Worm (Caenorhabditis elegans): ENCODE measurements around the gene F55H2.7.

Gene F55H2.7

DNA sequence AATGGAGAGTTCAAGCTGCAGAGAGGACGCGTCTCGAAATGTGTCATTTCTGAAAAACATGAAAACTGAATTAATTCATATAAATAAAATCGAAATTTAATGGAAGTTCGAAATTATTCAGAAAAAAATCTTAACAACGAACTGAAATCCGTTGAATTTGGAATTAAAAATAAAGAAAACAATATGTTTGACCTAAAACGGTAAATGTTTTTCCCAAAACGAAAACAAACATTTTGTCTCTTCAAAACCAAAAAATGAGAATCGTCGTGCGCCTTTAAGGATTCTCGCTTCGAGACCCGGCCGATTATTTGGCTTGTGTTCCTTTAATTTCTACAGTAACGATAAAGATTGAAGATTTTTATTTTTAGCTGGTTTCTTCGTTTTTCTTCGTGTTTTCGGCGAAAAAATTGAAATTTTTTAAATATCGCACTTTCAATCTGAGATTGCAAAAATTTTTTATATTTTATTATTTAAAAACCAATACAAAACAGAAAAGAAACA is 43.4 kb upstream of the F55H2.7 start, which contains the start of gene C48B4.7:
Gene C48B4.7 (minus strand): TSS at position 51 of the 501 bp plus-strand sequence.
- no peak for TF ChIP-seq lin-14 (GFP tag; optimal IDR thresholded peaks at IDR 0.05)
- no peak for TF ChIP-seq nhr-84 (tag; optimal IDR thresholded peaks at IDR 0.05)
- TF ChIP-seq ztf-11 (tag; optimal IDR thresholded peaks at IDR 0.05) = no peak
- TF ChIP-seq irx-1 (tag; optimal IDR thresholded peaks at IDR 0.05) = no peak
- TF ChIP-seq egl-27 (tag; optimal IDR thresholded peaks at IDR 0.05) = no peak
- TF ChIP-seq hlh-17 (GFP tag; optimal IDR thresholded peaks at IDR 0.05; ENCODE audit: borderline replicate concordance) = no peak

ce11 chrIII:9558463-9558862 is 42.4 kb upstream of the F55H2.7 start, which contains the start of gene C48B4.6:
Gene C48B4.6 (minus strand): TSS chrIII:9558563.
- no peak for TF ChIP-seq blmp-1 (tag; optimal IDR thresholded peaks at IDR 0.05)
- no peak for TF ChIP-seq nhr-47 (tag; optimal IDR thresholded peaks at IDR 0.05)
- no peak for TF ChIP-seq isw-1 (GFP tag; IDR thresholded peaks at IDR 0.05)
- TF ChIP-seq lin-14 (GFP tag; optimal IDR thresholded peaks at IDR 0.05) = no peak
- TF ChIP-seq pag-3 (tag; optimal IDR thresholded peaks at IDR 0.05; ENCODE audit: borderline replicate concordance, insufficient read depth) = no peak
- TF ChIP-seq fkh-4 (tag; optimal IDR thresholded peaks at IDR 0.05; ENCODE audit: borderline replicate concordance) = no peak
- TF ChIP-seq ztf-11 (tag; optimal IDR thresholded peaks at IDR 0.05) = no peak
- no peak for TF ChIP-seq dsc-1 (tag; optimal IDR thresholded peaks at IDR 0.05)

DNA sequence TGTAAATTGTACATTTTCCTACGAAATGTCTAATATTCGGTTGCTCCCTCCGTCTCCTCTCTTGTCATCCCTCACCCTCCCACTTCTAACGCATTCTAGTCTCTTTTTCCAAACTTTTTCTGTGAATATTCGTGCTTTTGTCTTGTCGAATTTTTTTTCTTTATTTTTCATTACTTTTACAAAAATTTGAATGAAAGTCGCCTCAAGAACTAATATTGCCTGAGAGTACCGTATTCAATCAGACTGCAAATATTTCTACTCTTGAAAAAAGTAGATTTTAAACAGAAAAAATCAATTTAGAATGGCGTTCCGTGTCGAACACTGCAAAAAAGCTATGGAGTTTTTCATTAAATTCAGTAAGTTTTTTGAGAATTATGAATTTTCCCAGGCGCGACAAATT is 40.3 kb upstream of the F55H2.7 start, which contains the start of gene ZK1098.11:
Gene ZK1098.11 (plus strand): TSS at position 301 of the 400 bp plus-strand sequence.
- no peak for TF ChIP-seq nhr-84 (tag; optimal IDR thresholded peaks at IDR 0.05)
- TF ChIP-seq hlh-17 (GFP tag; optimal IDR thresholded peaks at IDR 0.05; ENCODE audit: borderline replicate concordance) = no peak
- TF ChIP-seq nhr-11 (tag; optimal IDR thresholded peaks at IDR 0.05) = no peak
- TF ChIP-seq lsy-2 (tag; optimal IDR thresholded peaks at IDR 0.05) = no peak
- no peak for TF ChIP-seq vab-15 (tag; optimal IDR thresholded peaks at IDR 0.05)
- TF ChIP-seq unc-30 (tag; optimal IDR thresholded peaks at IDR 0.05) = no peak
- TF ChIP-seq ceh-63 (GFP tag; optimal IDR thresholded peaks at IDR 0.05) = no peak
- TF ChIP-seq skn-1 (tag; optimal IDR thresholded peaks at IDR 0.05) = no peak
- TF ChIP-seq snu-23 (GFP tag; optimal IDR thresholded peaks at IDR 0.05) = no peak

DNA sequence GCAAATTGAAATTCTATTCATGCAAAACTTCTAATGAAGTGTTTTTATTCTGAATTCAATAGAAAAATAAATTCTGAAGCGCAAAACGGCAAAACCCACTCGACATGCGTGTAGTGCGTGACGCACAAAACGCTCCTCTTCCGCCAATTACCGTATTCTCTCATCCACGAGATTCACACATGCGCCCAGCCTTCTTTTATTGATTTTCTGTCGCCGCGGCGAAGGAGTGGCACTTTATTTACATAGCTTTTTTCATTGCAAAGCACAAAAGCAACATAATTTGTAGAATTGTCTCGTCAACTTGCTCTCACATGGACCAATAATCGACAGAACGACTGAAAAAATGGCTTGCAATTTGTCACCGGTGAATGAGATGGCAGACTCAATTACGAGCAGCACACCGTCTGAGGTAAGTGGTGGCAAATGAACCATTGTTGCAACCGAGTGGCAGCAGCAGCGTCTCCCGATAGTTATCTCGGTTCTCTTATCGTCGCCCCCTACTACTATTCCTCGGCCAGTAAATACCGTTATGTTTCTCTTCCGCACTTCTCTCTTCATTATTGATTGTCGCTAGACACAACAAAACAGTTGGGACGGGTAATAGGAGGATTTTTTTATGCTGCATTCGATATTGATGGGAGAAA is 30.1 kb upstream of the F55H2.7 start, which contains the start of gene unc-16:
Gene unc-16 (plus strand): TSS at position 243 of the 644 bp plus-strand sequence.
- peak; percentile 87 for TF ChIP-seq skn-1 (tag; optimal IDR thresholded peaks at IDR 0.05)
- TF ChIP-seq nhr-77 (tag; optimal IDR thresholded peaks at IDR 0.05) = peak; percentile 78
- peak; percentile 8 for TF ChIP-seq efl-3 (GFP tag; optimal IDR thresholded peaks at IDR 0.05)
- peak; percentile 94 for TF ChIP-seq swsn-7 (tag; optimal IDR thresholded peaks at IDR 0.05)
- TF ChIP-seq fos-1 (tag; optimal IDR thresholded peaks at IDR 0.05) = peak; percentile 77
- TF ChIP-seq lin-14 (GFP tag; optimal IDR thresholded peaks at IDR 0.05) = peak; percentile 95
- peak; percentile 85 for TF ChIP-seq ceh-8 (GFP tag; optimal IDR thresholded peaks at IDR 0.05)
- peak; percentile 72 for TF ChIP-seq aly-2 (tag; optimal IDR thresholded peaks at IDR 0.05)
- TF ChIP-seq xbp-1 (tag; optimal IDR thresholded peaks at IDR 0.05) = peak; percentile 90
- TF ChIP-seq mef-2 (tag; optimal IDR thresholded peaks at IDR 0.05) = peak; percentile 44
- TF ChIP-seq pax-3 (tag; optimal IDR thresholded peaks at IDR 0.05) = peak; percentile 69
- TF ChIP-seq elt-2 (tag; optimal IDR thresholded peaks at IDR 0.05) = peak; percentile 19
- peak; percentile 78 for TF ChIP-seq zip-4 (GFP tag; optimal IDR thresholded peaks at IDR 0.05)
- TF ChIP-seq hpl-2 (GFP tag; optimal IDR thresholded peaks at IDR 0.05) = peak; percentile 7
- peak; percentile 83 for TF ChIP-seq ama-1 (optimal IDR thresholded peaks at IDR 0.05)
- peak; percentile 93 for TF ChIP-seq rnt-1 (tag; optimal IDR thresholded peaks at IDR 0.05)
- TF ChIP-seq fkh-8 (tag; optimal IDR thresholded peaks at IDR 0.05) = peak; percentile 90
- peak; percentile 79 for TF ChIP-seq lir-3 (tag; optimal IDR thresholded peaks at IDR 0.05; ENCODE audit: poor library complexity)
- TF ChIP-seq nhr-28 (tag; optimal IDR thresholded peaks at IDR 0.05) = no peak
- peak; percentile 69; the same call in 1 of the 2 replicates for TF ChIP-seq mab-9 (GFP tag; IDR thresholded peaks at IDR 0.05)
- peak; percentile 11 for TF ChIP-seq nhr-11 (tag; optimal IDR thresholded peaks at IDR 0.05)
- TF ChIP-seq ces-1 (GFP tag; optimal IDR thresholded peaks at IDR 0.05) = no peak
- TF ChIP-seq fkh-10 (GFP tag; optimal IDR thresholded peaks at IDR 0.05) = peak; percentile 65
- TF ChIP-seq ceh-63 (GFP tag; optimal IDR thresholded peaks at IDR 0.05) = peak; percentile 51
- peak; percentile 89 for TF ChIP-seq dsc-1 (tag; optimal IDR thresholded peaks at IDR 0.05)
- TF ChIP-seq nhr-47 (tag; optimal IDR thresholded peaks at IDR 0.05) = peak; percentile 92
- peak in 1 of 2 experiments; percentile 78 for TF ChIP-seq ztf-11 (tag; optimal IDR thresholded peaks at IDR 0.05)
- TF ChIP-seq aha-1 (tag; optimal IDR thresholded peaks at IDR 0.05) = peak; percentile 67
- TF ChIP-seq zag-1 (tag; optimal IDR thresholded peaks at IDR 0.05) = no peak
- TF ChIP-seq F16B12.6 (tag; optimal IDR thresholded peaks at IDR 0.05) = peak; percentile 69
- peak; percentile 78 to 92 (median 89) for TF ChIP-seq ceh-82 (tag; optimal IDR thresholded peaks at IDR 0.05)

All from whole organism, L1 larva.